Fruit fly (Drosophila melanogaster) whole organism, embryonic: ENCODE measurements around the gene CG44271.
A peak's percentile ranks its signal among the peaks of the same experiment; 100 is the strongest.

Source experiments
- Adf1 ChIP-seq: fragments of 200-800 bp; sonication (Bioruptor generic); IDR thresholded peaks from 2 replicates; pipeline ENCODE4 v1.3.6; 2022; ENCODE audit warnings: missing biosample characterization, missing genetic modification characterization
- Awh ChIP-seq: fragments of 200-800 bp; sonication (Bioruptor generic); IDR thresholded peaks from 2 replicates; pipeline ENCODE4, ENCODE4 v1.3.6; 2022; ENCODE audit warnings: missing biosample characterization, missing genetic modification characterization
- CG10431 ChIP-seq: fragments of 200-800 bp; sonication (Bioruptor generic); optimal IDR thresholded peaks from 3 replicates; lab custom pipeline; 2018; ENCODE audit warnings: missing biosample characterization, mild to moderate bottlenecking, missing genetic modification characterization
- CG11560 ChIP-seq: fragments of 200-800 bp; sonication (Bioruptor generic); IDR thresholded peaks from 3 replicates; pipeline ENCODE4 v1.3.6; 2022; ENCODE audit warnings: missing biosample characterization, missing genetic modification characterization
- CG12104 ChIP-seq: fragments of 200-800 bp; sonication (Bioruptor generic); optimal IDR thresholded peaks from 3 replicates; lab custom pipeline; 2016; ENCODE audit warnings: missing biosample characterization, missing genetic modification characterization
- CG12659 ChIP-seq: fragments of 200-800 bp; sonication (Bioruptor generic); optimal IDR thresholded peaks from 3 replicates; lab custom pipeline; 2017; ENCODE audit warnings: mild to moderate bottlenecking, missing biosample characterization, missing genetic modification reagents, missing genetic modification characterization
- CG12769 ChIP-seq: fragments of 200-800 bp; sonication (Bioruptor generic); optimal IDR thresholded peaks from 2 replicates; lab custom pipeline; 2019; ENCODE audit warnings: missing biosample characterization, mild to moderate bottlenecking, missing genetic modification characterization, moderate library complexity
- CG13894 ChIP-seq: fragments of 200-800 bp; sonication (Bioruptor generic); optimal IDR thresholded peaks from 3 replicates; lab custom pipeline; 2018; ENCODE audit warnings: missing biosample characterization, mild to moderate bottlenecking, missing genetic modification characterization, moderate library complexity
- CG14014 ChIP-seq: fragments of 200-800 bp; sonication (Bioruptor generic); IDR thresholded peaks from 2 replicates; pipeline ENCODE4 v1.3.6; 2022; ENCODE audit warnings: missing biosample characterization, missing genetic modification characterization
- CG5180 ChIP-seq: fragments of 200-800 bp; sonication (Bioruptor generic); optimal IDR thresholded peaks from 3 replicates; lab custom pipeline; 2017; ENCODE audit warnings: missing biosample characterization, missing genetic modification characterization, mild to moderate bottlenecking, moderate library complexity, missing genetic modification reagents
- CG6175 ChIP-seq: fragments of 200-800 bp; sonication (Bioruptor generic); IDR thresholded peaks from 3 replicates; pipeline ENCODE4 v1.3.6; 2022; ENCODE audit warnings: missing biosample characterization, missing genetic modification characterization
- CG6813 ChIP-seq: fragments of 200-800 bp; sonication (Bioruptor generic); optimal IDR thresholded peaks from 2 replicates; lab custom pipeline; 2017; ENCODE audit warnings: missing biosample characterization, missing genetic modification characterization, mild to moderate bottlenecking, moderate library complexity, missing genetic modification reagents
- CG8359 ChIP-seq: fragments of 200-800 bp; sonication (Bioruptor generic); optimal IDR thresholded peaks from 2 replicates; lab custom pipeline; 2017; ENCODE audit warnings: missing biosample characterization, mild to moderate bottlenecking, missing genetic modification characterization, borderline replicate concordance
- CG9932 ChIP-seq: fragments of 200-800 bp; sonication (Bioruptor generic); IDR thresholded peaks from 2 replicates; pipeline ENCODE4 v1.3.6; 2022; ENCODE audit warnings: missing biosample characterization, missing genetic modification characterization
- Fer3 ChIP-seq: fragments of 200-800 bp; sonication (Bioruptor generic); optimal IDR thresholded peaks from 2 replicates; lab custom pipeline; 2018; ENCODE audit warnings: missing biosample characterization, mild to moderate bottlenecking, missing genetic modification characterization, moderate library complexity
- H2.0 ChIP-seq: fragments of 200-800 bp; sonication (Bioruptor generic); IDR thresholded peaks from 2 replicates; pipeline ENCODE4 v1.3.6; 2022; ENCODE audit warnings: missing biosample characterization, missing genetic modification characterization
- HLH4C ChIP-seq: fragments of 200-800 bp; sonication (Bioruptor generic); IDR thresholded peaks from 3 replicates; pipeline ENCODE4 v1.3.6; 2022; ENCODE audit warnings: missing biosample characterization, missing genetic modification characterization; ENCODE audit not compliant: partially characterized antibody
- Lim3 ChIP-seq: fragments of 200-800 bp; sonication (Bioruptor generic); IDR thresholded peaks from 2 replicates; pipeline ENCODE4 v1.3.6; 2022; ENCODE audit warnings: missing biosample characterization, missing genetic modification characterization
- Oli ChIP-seq: fragments of 200-800 bp; sonication (Bioruptor generic); optimal IDR thresholded peaks from 2 replicates; lab custom pipeline; 2018; ENCODE audit warnings: missing biosample characterization, mild to moderate bottlenecking, missing genetic modification characterization, moderate library complexity
- Pdp1 ChIP-seq, 2 experiments: fragments of 200-800 bp; sonication (Bioruptor generic); optimal IDR thresholded peaks; 3 replicates each; lab custom pipeline; 2016; ENCODE audit warnings: missing biosample characterization in 2 of 2, missing genetic modification characterization in 2 of 2, mild to moderate bottlenecking in 1 of 2, moderate library complexity in 1 of 2
- Vsx1 ChIP-seq: fragments of 200-800 bp; sonication (Bioruptor generic); optimal IDR thresholded peaks from 2 replicates; lab custom pipeline; 2017; ENCODE audit warnings: missing biosample characterization, mild to moderate bottlenecking, missing genetic modification characterization, missing genetic modification reagents
- abd-A ChIP-seq: fragments of 200-800 bp; sonication (Bioruptor generic); optimal IDR thresholded peaks from 3 replicates; lab custom pipeline; 2019; ENCODE audit warnings: missing biosample characterization, mild to moderate bottlenecking, missing genetic modification characterization, moderate library complexity
- ac ChIP-seq: fragments of 200-800 bp; sonication (Bioruptor generic); optimal IDR thresholded peaks from 3 replicates; lab custom pipeline; 2017; ENCODE audit warnings: missing biosample characterization, mild to moderate bottlenecking, missing genetic modification characterization
- chinmo ChIP-seq: fragments of 200-800 bp; sonication (Bioruptor generic); IDR thresholded peaks from 4 replicates; pipeline ENCODE4 v1.3.6; 2022; ENCODE audit warnings: missing biosample characterization, missing genetic modification characterization; ENCODE audit not compliant: partially characterized antibody
- en ChIP-seq: fragments of 200-800 bp; sonication (Bioruptor generic); optimal IDR thresholded peaks from 2 replicates; lab custom pipeline; 2016; ENCODE audit warnings: missing biosample characterization, missing genetic modification characterization
- ewg ChIP-seq: fragments of 200-800 bp; sonication (Bioruptor generic); optimal IDR thresholded peaks from 3 replicates; lab custom pipeline; 2017; ENCODE audit warnings: mild to moderate bottlenecking, missing biosample characterization, missing genetic modification reagents, missing genetic modification characterization
- eyg ChIP-seq: fragments of 200-800 bp; sonication (Bioruptor generic); optimal IDR thresholded peaks from 3 replicates; lab custom pipeline; 2016; ENCODE audit warnings: missing biosample characterization, missing genetic modification characterization
- gsb-n ChIP-seq: fragments of 200-800 bp; sonication (Bioruptor generic); optimal IDR thresholded peaks from 3 replicates; lab custom pipeline; 2018; ENCODE audit warnings: missing biosample characterization, mild to moderate bottlenecking, missing genetic modification characterization
- knrl ChIP-seq: fragments of 200-800 bp; sonication (Bioruptor generic); IDR thresholded peaks from 3 replicates; pipeline ENCODE4 v1.3.6; 2022; ENCODE audit warnings: missing biosample characterization, missing genetic modification characterization; ENCODE audit not compliant: partially characterized antibody
- nom ChIP-seq: fragments of 200-800 bp; sonication (Bioruptor generic); optimal IDR thresholded peaks from 2 replicates; lab custom pipeline; 2017; ENCODE audit warnings: missing biosample characterization, missing genetic modification characterization, mild to moderate bottlenecking, moderate library complexity, missing genetic modification reagents
- oc ChIP-seq: fragments of 200-800 bp; sonication (Bioruptor generic); optimal IDR thresholded peaks from 2 replicates; lab custom pipeline; 2018; ENCODE audit warnings: missing biosample characterization, mild to moderate bottlenecking, missing genetic modification characterization, moderate library complexity
- otp ChIP-seq: fragments of 200-800 bp; sonication (Bioruptor generic); IDR thresholded peaks from 3 replicates; pipeline ENCODE4, ENCODE4 v1.3.6; 2022; ENCODE audit warnings: missing biosample characterization, missing genetic modification characterization
- row ChIP-seq: fragments of 200-800 bp; sonication (Bioruptor generic); IDR thresholded peaks from 3 replicates; pipeline ENCODE4 v1.3.6; 2022; ENCODE audit warnings: missing biosample characterization, missing genetic modification characterization
- schlank ChIP-seq: fragments of 200-800 bp; sonication (Bioruptor generic); optimal IDR thresholded peaks from 2 replicates; lab custom pipeline; 2018; ENCODE audit warnings: missing biosample characterization, mild to moderate bottlenecking, missing genetic modification characterization
- sd ChIP-seq: fragments of 200-800 bp; sonication (Bioruptor generic); optimal IDR thresholded peaks from 3 replicates; lab custom pipeline; 2018; ENCODE audit warnings: missing biosample characterization, mild to moderate bottlenecking, missing genetic modification characterization, moderate library complexity
- sens-2 ChIP-seq: fragments of 200-800 bp; sonication (Bioruptor generic); IDR thresholded peaks from 2 replicates; pipeline ENCODE4 v1.3.6; 2022; ENCODE audit warnings: missing biosample characterization, missing genetic modification characterization
- sna ChIP-seq: fragments of 200-800 bp; sonication (Bioruptor generic); IDR thresholded peaks from 2 replicates; pipeline ENCODE4 v1.3.6; 2022; ENCODE audit warnings: missing biosample characterization, missing genetic modification characterization; ENCODE audit not compliant: partially characterized antibody
- sr ChIP-seq: fragments of 200-800 bp; sonication (Bioruptor generic); IDR thresholded peaks from 3 replicates; pipeline ENCODE4 v1.3.6; 2022; ENCODE audit warnings: missing biosample characterization, missing genetic modification characterization
- stwl ChIP-seq: fragments of 200-800 bp; sonication (Bioruptor generic); optimal IDR thresholded peaks from 3 replicates; lab custom pipeline; 2018; ENCODE audit warnings: missing biosample characterization, mild to moderate bottlenecking, missing genetic modification characterization, moderate library complexity
- tll ChIP-seq, 2 experiments: fragments of 200-800 bp in 1 of 2; fragments of >200 bp in 1 of 2; sonication (Bioruptor generic) in 1 of 2; optimal IDR thresholded peaks; 2 replicates each; lab custom pipeline; 2017 to 2019; ENCODE audit warnings: missing biosample characterization in 2 of 2, missing genetic modification characterization in 2 of 2, mild to moderate bottlenecking in 1 of 2, moderate library complexity in 1 of 2
- vvl ChIP-seq: fragments of 200-800 bp; sonication (Bioruptor generic); IDR thresholded peaks from 2 replicates; pipeline ENCODE4 v1.3.6; 2022; ENCODE audit warnings: missing biosample characterization, missing genetic modification characterization
- wek ChIP-seq: fragments of 200-800 bp; sonication (Bioruptor generic); optimal IDR thresholded peaks from 3 replicates; lab custom pipeline; 2018; ENCODE audit warnings: missing biosample characterization, mild to moderate bottlenecking, missing genetic modification characterization, moderate library complexity
- zfh1 ChIP-seq: fragments of 200-800 bp; sonication (Bioruptor generic); IDR thresholded peaks from 3 replicates; pipeline ENCODE4 v1.3.6; 2022; ENCODE audit warnings: missing biosample characterization, missing genetic modification characterization

Gene CG44271

dm6 chr2L:6706368-6706919 is 41.3 kb downstream of the CG44271 start:
- peak; percentile 74 for TF ChIP-seq abd-A (tag; lab: Kevin White, UChicago)
- TF ChIP-seq Pdp1 (GFP tag; optimal IDR thresholded peaks at IDR 0.05; lab: Kevin White, UChicago), result peak in 1 of 2 experiments; percentile 9
- TF ChIP-seq chinmo (GFP tag; lab: Robert Waterston, UW), result peak; percentile 73; the same call in 1 of the 4 replicates
- no peak for TF ChIP-seq CG6813 (GFP tag; lab: Kevin White, UChicago)
- no peak for TF ChIP-seq CG12769 (tag; lab: Kevin White, UChicago)
- TF ChIP-seq oc (tag; lab: Kevin White, UChicago), result peak; percentile 16
- peak; percentile 65; the same call in 1 of the 2 replicates for TF ChIP-seq vvl (GFP tag; lab: Robert Waterston, UW)
- peak; percentile 69; the same call in 1 of the 2 replicates for TF ChIP-seq Awh
- peak; percentile 1 for TF ChIP-seq CG13894 (tag; lab: Kevin White, UChicago)
- peak; percentile 43 for TF ChIP-seq sd (tag; lab: Kevin White, UChicago)

- peak; percentile 37; the same call in 1 of the 3 replicates for TF ChIP-seq sr (GFP tag; lab: Robert Waterston, UW)
- 0 out of 3 replicates have a peak, but pooled peaks have one; percentile 6 for TF ChIP-seq otp (GFP tag; lab: Robert Waterston, UW)
- TF ChIP-seq H2.0 (GFP tag; lab: Robert Waterston, UW), result peak; percentile 28; the same call in 1 of the 2 replicates
- TF ChIP-seq CG12769 (tag; lab: Kevin White, UChicago), result peak; percentile 16
- no peak for TF ChIP-seq gsb-n (tag; lab: Kevin White, UChicago)
- TF ChIP-seq CG5180 (GFP tag; lab: Kevin White, UChicago), result peak; percentile 79
- TF ChIP-seq wek (GFP tag; lab: Kevin White, UChicago), result no peak
- TF ChIP-seq chinmo (GFP tag; lab: Robert Waterston, UW), result 0 out of 4 replicates have a peak, but pooled peaks have one; percentile 48
- no peak for TF ChIP-seq CG11560 (tag; lab: Robert Waterston, UW)
- no peak for TF ChIP-seq en (GFP tag; lab: Kevin White, UChicago)
- TF ChIP-seq CG12659 (GFP tag; lab: Kevin White, UChicago), result no peak
- no peak for TF ChIP-seq Fer3 (tag; lab: Kevin White, UChicago)
- TF ChIP-seq ewg, result peak; percentile 22
- TF ChIP-seq CG8359 (GFP tag; lab: Kevin White, UChicago), result peak; percentile 99
- 0 out of 3 replicates have a peak, but pooled peaks have one; percentile 26 for TF ChIP-seq CG6175 (GFP tag; lab: Robert Waterston, UW)
- TF ChIP-seq CG9932 (GFP tag; lab: Robert Waterston, UW), result 0 out of 2 replicates have a peak, but pooled peaks have one; percentile 13
- 0 out of 2 replicates have a peak, but pooled peaks have one; percentile 15 for TF ChIP-seq sna (GFP tag; lab: Robert Waterston, UW)
- 0 out of 3 replicates have a peak, but pooled peaks have one; percentile 15 for TF ChIP-seq knrl
- no peak for TF ChIP-seq eyg (GFP tag; lab: Kevin White, UChicago)
- TF ChIP-seq CG10431 (GFP tag; lab: Kevin White, UChicago), result no peak
- peak; percentile 67; the same call in 1 of the 2 replicates for TF ChIP-seq Adf1 (GFP tag; lab: Robert Waterston, UW)
- peak; percentile 5; the same call in 1 of the 2 replicates for TF ChIP-seq CG14014 (GFP tag; lab: Robert Waterston, UW)
- TF ChIP-seq, all 482 proteins: peak for 14
Observed at dm6 chr2L:6705081-6705480, 42.6 kb downstream of the CG44271 start.

DNA sequence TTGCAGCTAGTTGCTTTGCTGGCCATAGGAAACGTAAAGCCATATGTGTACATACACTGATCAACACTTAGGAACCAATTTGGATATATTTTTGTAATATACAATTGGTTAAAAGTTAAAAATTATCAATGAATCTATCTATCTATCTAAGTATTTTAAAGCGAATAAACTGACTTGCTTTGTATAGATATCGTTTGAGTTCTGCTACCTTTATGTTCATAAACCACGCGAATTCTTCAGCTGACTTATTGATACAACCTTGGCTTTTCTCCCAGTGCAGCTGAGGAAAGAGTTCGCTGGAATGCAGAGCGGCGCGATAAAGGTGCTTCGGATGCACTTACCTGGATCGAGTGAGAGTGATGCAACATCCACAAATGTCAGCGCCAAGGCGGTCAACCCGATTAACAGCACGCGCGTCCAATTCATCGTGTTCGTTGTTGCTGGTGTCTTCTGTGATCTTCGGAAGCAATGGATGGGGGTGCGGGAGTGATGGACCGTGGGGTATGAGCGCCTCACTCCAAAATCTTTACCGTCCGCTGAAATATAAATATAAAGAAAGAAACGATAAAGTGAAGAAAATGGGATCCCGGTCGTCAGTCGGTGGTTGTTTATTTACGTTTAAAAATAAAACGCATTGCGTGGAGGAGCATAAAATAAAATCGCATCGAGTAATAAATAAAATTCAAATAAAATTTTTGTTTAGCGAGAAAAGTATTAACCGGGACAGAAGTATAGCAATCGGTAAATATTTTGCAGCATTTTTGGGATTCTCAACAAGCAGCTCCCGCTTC is 46.1 kb downstream of the CG44271 start:
- no peak for TF ChIP-seq Lim3 (GFP tag; lab: Robert Waterston, UW)
- 0 out of 3 replicates have a peak, but pooled peaks have one; percentile 28 for TF ChIP-seq row
- TF ChIP-seq schlank (tag; lab: Kevin White, UChicago), result no peak
- peak; percentile 2 for TF ChIP-seq Oli (tag; lab: Kevin White, UChicago)
- no peak for TF ChIP-seq stwl
- TF ChIP-seq CG12104 (GFP tag; lab: Kevin White, UChicago), result no peak
- no peak for TF ChIP-seq CG5180 (GFP tag; lab: Kevin White, UChicago)
- TF ChIP-seq Vsx1 (GFP tag; lab: Kevin White, UChicago), result no peak
- TF ChIP-seq zfh1 (GFP tag; lab: Robert Waterston, UW), result 0 out of 3 replicates have a peak, but pooled peaks have one; percentile 14
- TF ChIP-seq tll (GFP tag; optimal IDR thresholded peaks at IDR 0.05; lab: Kevin White, UChicago), result no peak
- no peak for TF ChIP-seq sens-2 (GFP tag; lab: Robert Waterston, UW)
- TF ChIP-seq HLH4C (GFP tag; lab: Robert Waterston, UW), result no peak
- TF ChIP-seq nom (GFP tag; lab: Kevin White, UChicago), result no peak
- no peak for TF ChIP-seq ac (GFP tag; lab: Kevin White, UChicago)
